Fruit fly (Drosophila melanogaster): ENCODE data around the gene Naa30A.

Naa30A gene

DNA sequence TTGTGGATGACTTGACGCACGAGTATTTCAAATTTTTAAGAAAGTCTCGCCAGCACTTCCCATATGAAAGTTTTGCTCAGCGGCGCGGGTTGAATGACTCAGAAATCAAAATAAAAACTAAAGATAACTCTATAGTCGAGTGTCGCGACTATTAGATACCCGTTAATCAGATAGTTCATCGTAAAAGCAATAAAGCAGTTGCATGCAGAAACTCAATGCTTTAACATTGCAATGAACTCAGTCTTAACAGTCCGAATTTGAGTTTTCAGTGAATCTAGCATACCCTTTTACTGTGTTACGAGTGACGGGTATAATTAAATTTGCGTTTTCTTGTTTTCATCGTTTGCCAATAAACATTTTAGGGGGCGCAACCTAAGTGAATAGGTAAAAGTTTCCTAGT, 30.7 kb upstream of the Naa30A start (continued):
- no peak for TF ChIP-seq CG8359 (GFP tag; optimal IDR thresholded peaks at IDR 0.05; ENCODE audit: borderline replicate concordance)
- TF ChIP-seq vnd (GFP tag; IDR thresholded peaks at IDR 0.05; ENCODE audit: partially characterized antibody), result no peak
- TF ChIP-seq abd-A (tag; optimal IDR thresholded peaks at IDR 0.05), result no peak
- TF ChIP-seq gem (tag; optimal IDR thresholded peaks at IDR 0.05), result peak; percentile 7
- no peak for TF ChIP-seq CG15696 (tag; optimal IDR thresholded peaks at IDR 0.05)
- no peak for TF ChIP-seq CG2678 (tag; optimal IDR thresholded peaks at IDR 0.05)
- TF ChIP-seq Hmx (GFP tag; optimal IDR thresholded peaks at IDR 0.05), result no peak
- TF ChIP-seq CG10431 (GFP tag; optimal IDR thresholded peaks at IDR 0.05), result no peak
- no peak for TF ChIP-seq Dad (GFP tag; optimal IDR thresholded peaks at IDR 0.05)

DNA sequence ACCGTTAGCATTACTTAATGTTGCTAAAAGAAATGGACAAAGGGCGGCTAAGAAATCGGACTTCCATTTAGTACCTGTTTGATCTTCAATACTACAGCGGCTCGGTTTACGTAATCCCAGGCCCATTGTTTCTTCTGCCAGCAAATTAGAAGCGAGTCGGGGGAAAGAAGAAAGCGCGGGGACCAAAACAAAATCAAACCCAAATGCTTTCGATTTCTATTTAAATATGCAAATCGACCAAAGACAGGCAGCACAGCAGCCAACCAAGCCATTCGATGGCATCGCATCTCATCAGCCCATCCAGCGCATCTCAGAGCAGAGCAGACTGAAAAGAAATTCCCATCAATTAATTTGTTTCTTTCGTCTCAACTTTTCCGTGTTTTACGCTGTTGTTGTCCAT, 29.4 kb upstream of the Naa30A start:
- peak; percentile 40 for TF ChIP-seq oc (tag; optimal IDR thresholded peaks at IDR 0.05)
- peak; percentile 62; the same call in 1 of the 2 replicates for TF ChIP-seq Awh (GFP tag; IDR thresholded peaks at IDR 0.05)
- no peak for TF ChIP-seq Sry-δ (GFP tag; optimal IDR thresholded peaks at IDR 0.05)
- no peak for TF ChIP-seq MTF-1 (GFP tag; optimal IDR thresholded peaks at IDR 0.05; ENCODE audit: borderline replicate concordance)
- no peak for TF ChIP-seq CG2202 (tag; optimal IDR thresholded peaks at IDR 0.05)
- no peak for TF ChIP-seq dan (GFP tag; IDR thresholded peaks at IDR 0.05)
- TF ChIP-seq Blimp-1 (GFP tag; optimal IDR thresholded peaks at IDR 0.05), result peak; percentile 94
- TF ChIP-seq vvl (GFP tag; IDR thresholded peaks at IDR 0.05), result peak; percentile 30; the same call in 1 of the 2 replicates
- TF ChIP-seq CG12659 (GFP tag; optimal IDR thresholded peaks at IDR 0.05), result no peak
- no peak for TF ChIP-seq sob (GFP tag; IDR thresholded peaks at IDR 0.05)
- TF ChIP-seq sens-2 (GFP tag; IDR thresholded peaks at IDR 0.05), result no peak

DNA sequence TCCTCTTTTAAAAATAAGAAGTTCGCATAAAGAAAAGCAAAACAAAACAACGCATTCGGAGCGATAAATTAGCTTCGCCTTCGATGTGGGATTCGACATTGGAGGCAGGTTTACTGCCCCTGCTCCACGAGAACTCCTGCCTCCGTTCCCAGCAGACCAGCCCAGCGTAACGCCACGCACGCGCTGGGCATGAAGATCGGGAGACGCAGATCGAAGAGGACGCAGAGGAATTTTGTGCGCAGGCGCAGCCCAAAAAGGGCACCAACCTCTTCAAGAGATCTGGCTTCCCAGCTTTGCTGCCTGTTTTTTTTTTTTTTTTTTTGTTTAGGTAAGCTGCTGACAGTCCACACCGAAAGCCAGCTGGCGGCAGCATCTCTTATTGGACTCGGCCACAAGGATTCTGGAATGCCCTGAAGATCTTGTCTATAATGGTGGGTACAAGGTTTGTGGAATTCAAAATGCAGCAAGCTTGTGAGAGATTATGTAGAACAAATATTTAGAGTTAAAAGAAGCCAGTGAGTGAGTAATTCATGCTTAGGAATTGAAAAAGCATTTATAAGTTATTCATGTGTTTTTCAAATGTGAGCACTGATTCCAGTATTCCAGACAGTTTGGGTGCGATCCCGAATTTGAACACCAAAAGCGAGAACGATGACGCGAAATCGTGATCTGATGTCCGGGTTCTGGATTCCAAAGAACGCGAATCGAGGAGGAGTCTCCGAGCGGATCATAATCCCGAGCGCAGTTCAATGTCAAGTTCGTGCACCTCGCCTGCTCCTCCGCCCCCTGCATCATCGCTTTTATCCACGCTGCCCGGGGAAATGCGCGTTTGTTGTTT, 21.5 kb upstream of the Naa30A start:
- no peak for TF ChIP-seq Dbx (GFP tag; IDR thresholded peaks at IDR 0.05)
- no peak for TF ChIP-seq Oaz (GFP tag; IDR thresholded peaks at IDR 0.05)
- no peak for TF ChIP-seq shn (GFP tag; optimal IDR thresholded peaks at IDR 0.05)
- TF ChIP-seq kah (GFP tag; optimal IDR thresholded peaks at IDR 0.05), result no peak
- no peak for TF ChIP-seq CG8388 (GFP tag; optimal IDR thresholded peaks at IDR 0.05)
- no peak for TF ChIP-seq Hr51 (GFP tag; optimal IDR thresholded peaks at IDR 0.05)
- TF ChIP-seq CG7357 (GFP tag; IDR thresholded peaks at IDR 0.05), result no peak
- no peak for TF ChIP-seq Ssrp (tag; optimal IDR thresholded peaks at IDR 0.05)

DNA sequence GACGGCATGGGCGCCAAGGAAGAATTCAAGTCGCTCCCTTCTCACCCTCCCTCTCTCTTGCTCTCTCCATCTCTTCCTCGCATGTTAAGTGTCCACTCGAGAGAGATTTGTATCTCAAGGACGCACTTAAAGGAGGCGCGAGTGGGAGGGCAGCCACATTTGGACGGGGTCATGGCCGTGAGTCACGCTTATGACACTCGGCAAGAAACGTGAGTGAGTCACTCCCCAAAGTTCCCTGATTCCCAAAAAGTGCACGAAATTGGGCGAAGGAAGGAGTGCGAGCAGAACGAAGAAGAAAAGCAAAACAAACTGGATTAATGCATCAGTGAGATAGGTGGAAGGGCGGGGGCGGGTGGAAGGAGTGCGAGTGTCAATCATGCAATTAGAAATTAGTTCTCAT, 20.9 kb upstream of the Naa30A start:
- TF ChIP-seq Drgx (GFP tag; IDR thresholded peaks at IDR 0.05) (no peak), Med (GFP tag) (peak; percentile 43), CG11093 (GFP tag; IDR thresholded peaks at IDR 0.05) (no peak), danr (GFP tag; IDR thresholded peaks at IDR 0.05) (no peak), Blimp-1 (GFP tag; optimal IDR thresholded peaks at IDR 0.05) (no peak)

DNA sequence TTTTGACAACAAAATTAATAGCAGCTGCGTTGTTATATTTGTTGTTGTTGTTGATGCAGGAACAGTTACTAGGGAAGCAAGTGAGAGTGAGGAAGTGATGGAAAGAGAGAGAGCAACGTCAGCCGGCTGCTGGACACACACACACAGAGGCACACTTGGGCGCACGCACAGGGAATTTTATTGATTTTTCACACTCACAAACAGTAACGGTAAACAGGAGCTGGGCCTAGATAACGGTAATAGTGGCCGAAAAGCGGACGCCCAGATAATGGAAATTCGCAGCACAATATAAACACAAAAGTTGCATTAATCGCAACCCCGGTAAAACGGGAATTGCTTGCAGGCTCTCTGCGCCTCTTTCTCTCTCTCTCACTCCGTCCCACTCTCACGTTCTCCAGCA, 20.2 kb upstream of the Naa30A start:
- no peak for TF ChIP-seq Stat92E (GFP tag; optimal IDR thresholded peaks at IDR 0.05)
- peak; percentile 69 for TF ChIP-seq CG4360 (GFP tag; IDR thresholded peaks at IDR 0.05)
- TF ChIP-seq onecut (GFP tag; IDR thresholded peaks at IDR 0.05), result peak; percentile 98
- TF ChIP-seq MBD-R2 (GFP tag; IDR thresholded peaks at IDR 0.05), result 0 out of 2 replicates have a peak, but pooled peaks have one; percentile 19
- TF ChIP-seq sd (tag; optimal IDR thresholded peaks at IDR 0.05), result no peak
- TF ChIP-seq Trl (optimal IDR thresholded peaks at IDR 0.05), result peak; percentile 22 to 45
- no peak for TF ChIP-seq Trl (GFP tag; optimal IDR thresholded peaks at IDR 0.05)
- TF ChIP-seq cg (GFP tag; optimal IDR thresholded peaks at IDR 0.05), result peak; percentile 43
- no peak for TF ChIP-seq CG3838 (GFP tag; optimal IDR thresholded peaks at IDR 0.05)
- TF ChIP-seq CG1832 (GFP tag; optimal IDR thresholded peaks at IDR 0.05), result peak; percentile 27
- TF ChIP-seq esg (GFP tag; conservative IDR thresholded peaks at IDR 0.05), result no peak
- no peak for TF ChIP-seq Gug (GFP tag; IDR thresholded peaks at IDR 0.05)
- no peak for TF ChIP-seq CG15269 (tag; optimal IDR thresholded peaks at IDR 0.05)

Data from whole organism, embryonic.